Fruit fly (Drosophila melanogaster): ENCODE results near the gene CG7768.
A peak's percentile ranks its signal among the peaks of the same experiment; 100 is the strongest.

dm6 chr3L:14177476-14178179 is 40.4 kb upstream of the CG7768 start:
- TF ChIP-seq CG8478 (optimal IDR thresholded peaks at IDR 0.05), result no peak
- TF ChIP-seq CTCF (optimal IDR thresholded peaks at IDR 0.05), result peak; percentile 30 to 33

Measured in S2 (cell line).